Worm (Caenorhabditis elegans) whole organism, late embryonic: ENCODE measurements around the gene fbxa-51.

Experiments
- K02D7.2 ChIP-seq: sonication (generic microtip); optimal IDR thresholded peaks from 2 replicates; lab custom pipeline; 2017; ENCODE audit warnings: mild to moderate bottlenecking, missing genetic modification characterization, missing compliant biosample characterization
- K09A11.1 ChIP-seq: sonication (generic microtip); optimal IDR thresholded peaks from 2 replicates; lab custom pipeline; 2017; ENCODE audit warnings: antibody characterized with exemption, mild to moderate bottlenecking, missing genetic modification characterization, missing compliant biosample characterization; ENCODE audit not compliant: insufficient read depth
- Y22D7AL.16 ChIP-seq: sonication (generic microtip); optimal IDR thresholded peaks from 2 replicates; lab custom pipeline; 2016; ENCODE audit warnings: missing genetic modification characterization, missing compliant biosample characterization
- ahr-1 ChIP-seq: sonication (generic microtip); optimal IDR thresholded peaks from 2 replicates; lab custom pipeline; 2016; ENCODE audit warnings: missing genetic modification characterization, missing compliant biosample characterization
- ceh-18 ChIP-seq: sonication (generic microtip); optimal IDR thresholded peaks from 2 replicates; lab custom pipeline; 2016; ENCODE audit warnings: missing genetic modification characterization, missing compliant biosample characterization
- ceh-19 ChIP-seq: fragments of 200-800 bp; sonication (Bioruptor generic); optimal IDR thresholded peaks from 2 replicates; lab custom pipeline; 2018; ENCODE audit warnings: mild to moderate bottlenecking, missing genetic modification characterization, missing compliant biosample characterization
- ceh-22 ChIP-seq: sonication (generic microtip); optimal IDR thresholded peaks from 2 replicates; lab custom pipeline; 2017; ENCODE audit warnings: missing biosample characterization, missing genetic modification characterization
- ceh-24 ChIP-seq: sonication (generic microtip); optimal IDR thresholded peaks from 2 replicates; lab custom pipeline; 2016; ENCODE audit warnings: mild to moderate bottlenecking, missing genetic modification characterization, missing compliant biosample characterization
- ceh-31 ChIP-seq: sonication (generic microtip); optimal IDR thresholded peaks from 2 replicates; lab custom pipeline; 2016; ENCODE audit warnings: missing genetic modification characterization, missing compliant biosample characterization
- ceh-34 ChIP-seq: sonication (generic microtip); optimal IDR thresholded peaks from 2 replicates; lab custom pipeline; 2016; ENCODE audit warnings: mild to moderate bottlenecking, missing genetic modification characterization, missing compliant biosample characterization
- ceh-48 ChIP-seq: sonication (generic microtip); optimal IDR thresholded peaks from 2 replicates; lab custom pipeline; 2016; ENCODE audit warnings: missing genetic modification characterization, inconsistent platforms, missing compliant biosample characterization
- ceh-6 ChIP-seq: fragments of 200-800 bp; sonication (Bioruptor generic); optimal IDR thresholded peaks from 2 replicates; lab custom pipeline; 2018; ENCODE audit warnings: mild to moderate bottlenecking, missing genetic modification characterization, missing compliant biosample characterization
- ceh-9 ChIP-seq: sonication (generic microtip); optimal IDR thresholded peaks from 2 replicates; lab custom pipeline; 2016; ENCODE audit warnings: mild to moderate bottlenecking, missing genetic modification characterization, inconsistent platforms, missing compliant biosample characterization
- dve-1 ChIP-seq: sonication (generic microtip); optimal IDR thresholded peaks from 2 replicates; lab custom pipeline; 2017; ENCODE audit warnings: antibody characterized with exemption, mild to moderate bottlenecking, missing genetic modification characterization, missing compliant biosample characterization
- elt-2 ChIP-seq: sonication (generic microtip); optimal IDR thresholded peaks from 2 replicates; lab custom pipeline; 2016; ENCODE audit warnings: missing genetic modification reagents, missing genetic modification characterization, missing compliant biosample characterization
- elt-4 ChIP-seq: sonication (generic microtip); optimal IDR thresholded peaks from 2 replicates; lab custom pipeline; 2016; ENCODE audit warnings: missing genetic modification characterization, missing compliant biosample characterization
- ets-4 ChIP-seq: sonication (generic microtip); optimal IDR thresholded peaks from 2 replicates; lab custom pipeline; 2016; ENCODE audit warnings: missing genetic modification characterization, missing compliant biosample characterization
- eyg-1 ChIP-seq: sonication (generic microtip); optimal IDR thresholded peaks from 2 replicates; lab custom pipeline; 2016; ENCODE audit warnings: missing genotype, missing genetic modification characterization, missing compliant biosample characterization
- fax-1 ChIP-seq: sonication (generic microtip); optimal IDR thresholded peaks from 2 replicates; lab custom pipeline; 2016; ENCODE audit warnings: missing genotype, missing genetic modification characterization, missing compliant biosample characterization
- fkh-10 ChIP-seq: fragments of 150-350 bp; optimal IDR thresholded peaks from 2 replicates; lab custom pipeline; 2014; ENCODE audit warnings: missing biosample characterization, missing genetic modification reagents, missing genetic modification characterization
- fkh-6 ChIP-seq: sonication (generic microtip); optimal IDR thresholded peaks from 2 replicates; lab custom pipeline; 2016; ENCODE audit warnings: missing genetic modification characterization, missing compliant biosample characterization
- gmeb-2 ChIP-seq: sonication (generic microtip); optimal IDR thresholded peaks from 2 replicates; lab custom pipeline; 2016; ENCODE audit warnings: missing genetic modification characterization, inconsistent platforms, missing compliant biosample characterization
- hlh-15 ChIP-seq: sonication (generic microtip); optimal IDR thresholded peaks from 2 replicates; lab custom pipeline; 2016; ENCODE audit warnings: missing genetic modification characterization, missing compliant biosample characterization
- madf-2 ChIP-seq: sonication (generic microtip); optimal IDR thresholded peaks from 2 replicates; lab custom pipeline; 2017; ENCODE audit warnings: missing genetic modification characterization, missing compliant biosample characterization
- mec-3 ChIP-seq: sonication (generic microtip); optimal IDR thresholded peaks from 2 replicates; lab custom pipeline; 2016; ENCODE audit warnings: borderline replicate concordance, missing genetic modification characterization, missing compliant biosample characterization
- nfya-1 ChIP-seq: sonication (generic microtip); optimal IDR thresholded peaks from 2 replicates; lab custom pipeline; 2017; ENCODE audit warnings: missing genetic modification characterization, mild to moderate bottlenecking, missing compliant biosample characterization, antibody characterized with exemption, moderate library complexity
- nhr-232 ChIP-seq: sonication (generic microtip); optimal IDR thresholded peaks from 2 replicates; lab custom pipeline; 2016; ENCODE audit warnings: missing genetic modification characterization, missing compliant biosample characterization
- npax-4 ChIP-seq: sonication (generic microtip); optimal IDR thresholded peaks from 2 replicates; lab custom pipeline; 2016; ENCODE audit warnings: missing genetic modification characterization, missing compliant biosample characterization
- odd-2 ChIP-seq: sonication (generic microtip); optimal IDR thresholded peaks from 2 replicates; lab custom pipeline; 2017; ENCODE audit warnings: antibody characterized with exemption, mild to moderate bottlenecking, missing genetic modification characterization, missing compliant biosample characterization
- pag-3 ChIP-seq: sonication (generic microtip); optimal IDR thresholded peaks from 2 replicates; lab custom pipeline; 2016; ENCODE audit warnings: missing compliant biosample characterization, missing genetic modification characterization, borderline replicate concordance
- pqm-1 ChIP-seq: sonication (generic microtip); optimal IDR thresholded peaks from 2 replicates; lab custom pipeline; 2016; ENCODE audit warnings: missing genetic modification characterization, missing compliant biosample characterization
- pros-1 ChIP-seq: fragments of 150-350 bp; optimal IDR thresholded peaks from 2 replicates; lab custom pipeline; 2014; ENCODE audit warnings: missing biosample characterization, missing genetic modification reagents, missing genetic modification characterization
- ref-2 ChIP-seq: sonication (generic microtip); optimal IDR thresholded peaks from 2 replicates; lab custom pipeline; 2016; ENCODE audit warnings: missing genetic modification characterization, missing compliant biosample characterization
- sdc-2 ChIP-seq: sonication (generic microtip); optimal IDR thresholded peaks from 2 replicates; lab custom pipeline; 2016; ENCODE audit warnings: missing genotype, missing genetic modification characterization, missing compliant biosample characterization
- sox-2 ChIP-seq: fragments of 200-800 bp; sonication (Bioruptor generic); IDR thresholded peaks from 2 replicates; pipeline ENCODE4 v1.3.6; 2022; ENCODE audit warnings: missing genetic modification reagents, missing genetic modification characterization, missing compliant biosample characterization
- tbx-2 ChIP-seq: sonication (generic microtip); optimal IDR thresholded peaks from 2 replicates; lab custom pipeline; 2016; ENCODE audit warnings: missing genetic modification characterization, missing compliant biosample characterization
- tbx-7 ChIP-seq: sonication (generic microtip); optimal IDR thresholded peaks from 2 replicates; lab custom pipeline; 2016; ENCODE audit warnings: missing genotype, missing genetic modification characterization, missing compliant biosample characterization
- ttx-3 ChIP-seq: sonication (generic microtip); optimal IDR thresholded peaks from 2 replicates; lab custom pipeline; 2016; ENCODE audit warnings: missing genetic modification reagents, missing genetic modification characterization, missing compliant biosample characterization
- unc-55 ChIP-seq: sonication (generic microtip); optimal IDR thresholded peaks from 2 replicates; lab custom pipeline; 2017; ENCODE audit warnings: missing biosample characterization, missing genetic modification reagents, missing genetic modification characterization
- unc-86 ChIP-seq: sonication (generic microtip); optimal IDR thresholded peaks from 2 replicates; lab custom pipeline; 2016; ENCODE audit warnings: missing genetic modification characterization, missing compliant biosample characterization
- ztf-16 ChIP-seq: sonication (generic microtip); optimal IDR thresholded peaks from 2 replicates; lab custom pipeline; 2017; ENCODE audit warnings: missing genetic modification characterization, missing compliant biosample characterization

The fbxa-51 gene

DNA sequence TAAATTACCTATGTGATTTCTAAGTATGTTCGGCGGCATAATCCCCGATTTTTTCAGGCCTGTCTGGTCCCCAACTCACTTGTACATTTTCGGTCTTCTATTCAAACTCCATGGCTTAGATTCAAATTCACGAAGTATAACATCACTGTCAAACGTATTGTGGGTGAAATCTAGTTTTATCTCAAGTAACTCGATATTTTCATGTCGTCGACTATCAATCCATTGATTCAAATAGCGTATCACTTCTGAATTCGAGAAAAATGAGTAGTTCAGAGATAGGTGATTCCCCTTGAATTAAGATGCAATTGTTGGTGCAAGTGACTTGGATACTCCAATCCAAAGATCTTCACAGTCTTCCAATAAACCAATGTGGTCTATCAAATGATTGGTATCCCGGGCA lies 2.6 kb downstream of the fbxa-51 start:
- TF ChIP-seq Y22D7AL.16 = no peak
- no peak for TF ChIP-seq eyg-1 (tag; lab: Kevin White, UChicago)
- no peak for TF ChIP-seq ceh-34 (tag; lab: Kevin White, UChicago)
- no peak for TF ChIP-seq ceh-24 (tag; lab: Kevin White, UChicago)
- no peak for TF ChIP-seq sdc-2 (tag; lab: Kevin White, UChicago)
- TF ChIP-seq odd-2 (tag; lab: Kevin White, UChicago) = no peak
- TF ChIP-seq ceh-22 (tag; lab: Kevin White, UChicago) = no peak

DNA sequence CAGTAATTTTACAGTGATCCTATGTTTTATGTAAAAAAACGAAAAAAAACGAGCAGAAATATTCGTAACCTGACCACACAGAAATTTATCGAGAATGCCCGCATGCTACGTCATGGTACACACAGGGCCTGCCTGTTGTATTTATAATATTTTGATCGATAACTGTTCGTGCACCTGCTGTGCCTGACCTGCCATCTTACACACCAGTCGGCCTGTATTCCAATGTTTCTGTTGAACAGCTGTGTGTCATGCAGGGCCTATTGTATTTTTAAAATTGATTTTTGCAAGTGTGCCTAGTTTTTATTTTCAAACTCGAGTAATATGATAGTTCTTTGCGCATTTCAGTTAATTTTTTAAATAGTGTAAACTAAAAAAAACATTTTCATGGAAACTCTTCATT lies 4.2 kb downstream of the fbxa-51 start:
- TF ChIP-seq pros-1 (no peak), ets-4 (tag; lab: Kevin White, UChicago) (no peak), npax-4 (tag; lab: Kevin White, UChicago) (no peak), fkh-10 (GFP tag; lab: Kevin White, UChicago) (no peak), fax-1 (no peak), K09A11.1 (tag; lab: Kevin White, UChicago) (no peak), ceh-48 (tag; lab: Kevin White, UChicago) (no peak), sdc-2 (tag; lab: Kevin White, UChicago) (no peak), ceh-9 (tag; lab: Kevin White, UChicago) (no peak), ceh-24 (tag; lab: Kevin White, UChicago) (no peak), pag-3 (tag; lab: Kevin White, UChicago) (no peak), elt-4 (no peak), madf-2 (tag; lab: Kevin White, UChicago) (no peak), ceh-18 (tag; lab: Kevin White, UChicago) (no peak), elt-2 (tag; lab: Kevin White, UChicago) (no peak), ttx-3 (tag; lab: Kevin White, UChicago) (no peak), hlh-15 (tag; lab: Kevin White, UChicago) (no peak), gmeb-2 (no peak)

DNA sequence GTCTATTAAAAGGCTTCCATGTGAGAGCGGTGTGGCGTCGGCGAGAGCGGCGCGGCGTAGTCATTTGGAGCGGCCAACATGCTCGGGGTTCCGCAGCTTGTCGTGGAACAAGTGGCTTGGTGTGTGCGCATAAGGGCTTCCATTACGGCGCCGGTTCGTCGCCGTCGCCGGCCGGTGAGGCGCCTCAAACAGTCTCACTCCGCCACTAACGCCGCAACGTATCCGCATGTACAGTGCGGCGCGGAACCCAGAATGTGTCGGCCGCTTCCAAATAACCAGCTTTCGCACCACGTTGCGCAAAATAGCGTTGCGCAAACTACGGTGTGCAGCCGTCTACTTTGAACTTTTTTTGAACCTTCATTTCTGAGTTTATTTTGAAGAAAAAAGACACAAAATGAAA lies 8.9 kb downstream of the fbxa-51 start:
- no peak for TF ChIP-seq tbx-7
- TF ChIP-seq ahr-1 = no peak
- TF ChIP-seq mec-3 = peak; percentile 27
- no peak for TF ChIP-seq K09A11.1 (tag; lab: Kevin White, UChicago)
- no peak for TF ChIP-seq ceh-34 (tag; lab: Kevin White, UChicago)
- TF ChIP-seq sox-2 (GFP tag; lab: Robert Waterston, UW) = no peak
- TF ChIP-seq, all 69 proteins: peak for 1

ce11 chrIII:978889-979288 lies 16.8 kb downstream of the fbxa-51 start:
- TF ChIP-seq ref-2 (tag; lab: Kevin White, UChicago) = no peak
- TF ChIP-seq unc-86 = no peak
- TF ChIP-seq pqm-1 = no peak
- TF ChIP-seq ceh-31 = no peak
- TF ChIP-seq odd-2 (tag; lab: Kevin White, UChicago) = no peak
- TF ChIP-seq hlh-15 (tag; lab: Kevin White, UChicago) = no peak
- TF ChIP-seq K09A11.1 (tag; lab: Kevin White, UChicago) = no peak
- TF ChIP-seq ahr-1 = no peak
- no peak for TF ChIP-seq npax-4 (tag; lab: Kevin White, UChicago)
- TF ChIP-seq nhr-232 = no peak
- TF ChIP-seq fkh-10 (GFP tag; lab: Kevin White, UChicago) = no peak
- no peak for TF ChIP-seq unc-55
- no peak for TF ChIP-seq fkh-6 (tag; lab: Kevin White, UChicago)
- no peak for TF ChIP-seq ceh-6 (GFP tag; lab: Kevin White, UChicago)
- no peak for TF ChIP-seq Y22D7AL.16

DNA sequence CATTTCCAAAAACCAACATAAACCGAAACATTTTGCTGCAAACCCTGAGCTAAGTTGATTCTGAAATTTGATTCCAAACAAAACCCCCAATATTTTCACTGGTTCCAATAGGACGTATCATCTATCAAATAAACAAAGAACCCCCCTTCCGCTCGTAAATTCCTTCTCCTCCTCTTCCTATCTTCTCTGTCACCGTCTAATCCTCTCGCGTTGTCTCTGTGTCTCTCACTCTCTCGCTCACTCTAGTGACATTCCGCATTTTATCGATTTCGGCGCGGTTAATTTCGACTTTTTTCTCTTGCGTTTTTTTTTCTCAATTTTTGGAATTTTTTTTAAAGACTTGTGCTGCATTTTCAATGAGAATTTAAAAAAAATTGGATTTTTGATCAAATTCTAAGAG lies 19.9 kb downstream of the fbxa-51 start:
- TF ChIP-seq ceh-48 (tag; lab: Kevin White, UChicago) (peak; percentile 80), ceh-19 (GFP tag; lab: Kevin White, UChicago) (no peak), unc-55 (peak; percentile 34), ceh-31 (peak; percentile 9), K02D7.2 (tag; lab: Kevin White, UChicago) (no peak), ceh-18 (tag; lab: Kevin White, UChicago) (peak; percentile 3), dve-1 (tag; lab: Kevin White, UChicago) (peak; percentile 27), ceh-34 (tag; lab: Kevin White, UChicago) (peak; percentile 73), nfya-1 (tag; lab: Kevin White, UChicago) (peak; percentile 58), tbx-2 (tag; lab: Kevin White, UChicago) (peak; percentile 23), ztf-16 (tag; lab: Kevin White, UChicago) (no peak)
